Worm (Caenorhabditis elegans) whole organism, L4 larva: ENCODE results near the gene dif-1.
A peak's percentile ranks its signal among the peaks of the same experiment; 100 is the strongest.

Source experiments
- D1046.2 ChIP-seq: fragments of 200-800 bp; sonication (Bioruptor generic); IDR thresholded peaks from 2 replicates; pipeline ENCODE4 v1.3.6; 2022; ENCODE audit warnings: missing genetic modification characterization, missing compliant biosample characterization
- F26F4.8 ChIP-seq: fragments of 200-800 bp; sonication (Bioruptor generic); conservative IDR thresholded peaks from 2 replicates; pipeline ENCODE4 v1.3.6; 2022; ENCODE audit warnings: missing genetic modification characterization, missing compliant biosample characterization
- F37D6.2 ChIP-seq: sonication (generic microtip); optimal IDR thresholded peaks from 2 replicates; lab custom pipeline; 2016; ENCODE audit warnings: mild to moderate bottlenecking, missing genetic modification characterization, missing compliant biosample characterization
- F44E2.7 ChIP-seq: fragments of 200-800 bp; sonication (Bioruptor generic); IDR thresholded peaks from 2 replicates; pipeline ENCODE4 v2.1.2; 2022; ENCODE audit warnings: missing genetic modification characterization, missing compliant biosample characterization
- F49E8.2 ChIP-seq: sonication (generic microtip); optimal IDR thresholded peaks from 2 replicates; lab custom pipeline; 2016; ENCODE audit warnings: missing compliant biosample characterization, mild to moderate bottlenecking, missing genetic modification characterization, borderline replicate concordance
- T26A8.4 ChIP-seq: fragments of 200-800 bp; sonication (Bioruptor generic); IDR thresholded peaks from 2 replicates; pipeline ENCODE4 v1.3.6; 2022; ENCODE audit warnings: missing genetic modification characterization, missing compliant biosample characterization
- Y105C5A.15 ChIP-seq: fragments of 200-800 bp; sonication (Bioruptor generic); IDR thresholded peaks from 2 replicates; pipeline ENCODE4 v1.3.6; 2022; ENCODE audit warnings: missing genetic modification characterization, missing compliant biosample characterization
- Y5F2A.4 ChIP-seq: fragments of 200-800 bp; sonication (Bioruptor generic); optimal IDR thresholded peaks from 2 replicates; lab custom pipeline; 2018; ENCODE audit warnings: mild to moderate bottlenecking, missing genetic modification characterization, missing compliant biosample characterization
- ZK337.2 ChIP-seq: fragments of 200-800 bp; sonication (Bioruptor generic); IDR thresholded peaks from 2 replicates; pipeline ENCODE4 v1.3.6; 2022; ENCODE audit warnings: missing genetic modification reagents, missing genetic modification characterization, missing compliant biosample characterization
- aha-1 ChIP-seq: fragments of 150-350 bp; peaks from one replicate; lab custom pipeline; 2014; ENCODE audit warnings: missing biosample characterization, missing genetic modification characterization
- ama-1 ChIP-seq: fragments of 150-350 bp; optimal IDR thresholded peaks from 2 replicates; lab custom pipeline; 2014; ENCODE audit warnings: inconsistent platforms, mixed read lengths
- arid-1 ChIP-seq: fragments of 200-800 bp; sonication (Bioruptor generic); conservative IDR thresholded peaks from 2 replicates; pipeline ENCODE4 v1.3.6; 2022; ENCODE audit warnings: missing genetic modification reagents, missing genetic modification characterization, missing compliant biosample characterization
- attf-4 ChIP-seq: sonication (generic microtip); optimal IDR thresholded peaks from 3 replicates; lab custom pipeline; 2017; ENCODE audit warnings: missing biosample characterization, missing genetic modification characterization
- ceh-20 ChIP-seq: fragments of 200-800 bp; sonication (Bioruptor generic); IDR thresholded peaks from 2 replicates; pipeline ENCODE4 v1.3.6; 2022; ENCODE audit warnings: missing genetic modification reagents, missing genetic modification characterization, missing compliant biosample characterization
- ceh-82 ChIP-seq: sonication (generic microtip); optimal IDR thresholded peaks from 2 replicates; lab custom pipeline; 2017; ENCODE audit warnings: missing biosample characterization, missing genetic modification characterization
- ces-1 ChIP-seq: fragments of 150-350 bp; sonication (generic microtip); optimal IDR thresholded peaks from 4 replicates; lab custom pipeline; 2014; ENCODE audit warnings: missing biosample characterization, missing genetic modification reagents, missing genetic modification characterization
- cey-2 ChIP-seq: sonication (generic microtip); optimal IDR thresholded peaks from 3 replicates; lab custom pipeline; 2017; ENCODE audit warnings: missing genetic modification characterization, mild to moderate bottlenecking, missing compliant biosample characterization, antibody characterized with exemption, borderline replicate concordance; ENCODE audit not compliant: insufficient read depth
- daf-8 ChIP-seq: fragments of 200-800 bp; sonication (Bioruptor generic); IDR thresholded peaks from 2 replicates; pipeline ENCODE4 v1.3.6; 2022; ENCODE audit warnings: missing genetic modification characterization, missing compliant biosample characterization
- egl-43 ChIP-seq: fragments of 200-800 bp; sonication (Bioruptor generic); IDR thresholded peaks from 2 replicates; pipeline ENCODE4 v1.3.6; 2022; ENCODE audit warnings: missing genetic modification reagents, missing genetic modification characterization, missing compliant biosample characterization
- hif-1 ChIP-seq, 2 experiments: sonication (generic microtip); optimal IDR thresholded peaks; 2 replicates each; lab custom pipeline; 2016 to 2017; ENCODE audit warnings: missing compliant biosample characterization in 2 of 2, missing genetic modification characterization in 2 of 2, missing genetic modification reagents in 2 of 2, missing genotype in 2 of 2, mild to moderate bottlenecking in 1 of 2
- lin-15B ChIP-seq: fragments of 150-350 bp; sonication (generic microtip); optimal IDR thresholded peaks from 3 replicates; lab custom pipeline; 2014; ENCODE audit warnings: missing biosample characterization, missing genetic modification characterization
- lin-29 ChIP-seq: fragments of 200-800 bp; sonication (Bioruptor generic); IDR thresholded peaks from 2 replicates; pipeline ENCODE4 v1.3.6; 2022; ENCODE audit warnings: missing genetic modification reagents, missing genetic modification characterization, missing compliant biosample characterization
- lin-38 ChIP-seq: fragments of 200-800 bp; sonication (Bioruptor generic); IDR thresholded peaks from 2 replicates; pipeline ENCODE4 v1.3.6; 2022; ENCODE audit warnings: missing genetic modification reagents, missing genetic modification characterization, missing compliant biosample characterization
- lsy-2 ChIP-seq, 2 experiments: fragments of 150-350 bp in 1 of 2; sonication (generic microtip) in 1 of 2; optimal IDR thresholded peaks; 2 replicates each; lab custom pipeline; 2014 to 2017; ENCODE audit warnings: missing biosample characterization in 2 of 2, missing genetic modification characterization in 2 of 2
- madf-5 ChIP-seq, 2 experiments: fragments of 200-800 bp; sonication (Bioruptor generic); IDR thresholded peaks; 2 replicates each; pipeline ENCODE4 v1.3.6; 2022; ENCODE audit warnings: missing compliant biosample characterization in 2 of 2, missing genetic modification characterization in 2 of 2
- madf-9 ChIP-seq: fragments of 200-800 bp; sonication (Bioruptor generic); conservative IDR thresholded peaks from 2 replicates; pipeline ENCODE4 v1.3.6; 2022; ENCODE audit warnings: missing genetic modification reagents, missing genetic modification characterization, missing compliant biosample characterization
- mdl-1 ChIP-seq, 2 experiments: fragments of 150-350 bp in 1 of 2; sonication (generic microtip) in 1 of 2; optimal IDR thresholded peaks; 2 replicates each; lab custom pipeline; 2014 to 2017; ENCODE audit warnings: missing biosample characterization in 2 of 2, missing genetic modification characterization in 2 of 2
- mdt-29 ChIP-seq: fragments of 200-800 bp; sonication (Bioruptor generic); IDR thresholded peaks from 2 replicates; pipeline ENCODE4 v1.3.6; 2022; ENCODE audit warnings: missing genetic modification reagents, missing genetic modification characterization, missing compliant biosample characterization
- mes-2 ChIP-seq: sonication (generic microtip); optimal IDR thresholded peaks from 2 replicates; lab custom pipeline; 2016; ENCODE audit warnings: missing genotype, mild to moderate bottlenecking, missing genetic modification characterization, missing compliant biosample characterization; ENCODE audit not compliant: poor library complexity, severe bottlenecking
- mxl-2 ChIP-seq: fragments of 200-800 bp; sonication (Bioruptor generic); conservative IDR thresholded peaks from 2 replicates; pipeline ENCODE4 v1.3.6; 2022; ENCODE audit warnings: missing genetic modification reagents, missing genetic modification characterization, missing compliant biosample characterization
- nhr-10 ChIP-seq: fragments of 150-350 bp; optimal IDR thresholded peaks from 2 replicates; lab custom pipeline; 2014; ENCODE audit warnings: missing biosample characterization, missing genetic modification characterization
- nhr-102 ChIP-seq: sonication (generic microtip); optimal IDR thresholded peaks from 2 replicates; lab custom pipeline; 2016; ENCODE audit warnings: mild to moderate bottlenecking, missing genetic modification characterization, moderate library complexity, missing compliant biosample characterization
- nhr-11 ChIP-seq: fragments of 150-350 bp; optimal IDR thresholded peaks from 2 replicates; lab custom pipeline; 2014; ENCODE audit warnings: missing biosample characterization, missing genetic modification characterization
- nhr-111 ChIP-seq: fragments of 200-800 bp; sonication (Bioruptor generic); optimal IDR thresholded peaks from 2 replicates; lab custom pipeline; 2018; ENCODE audit warnings: mild to moderate bottlenecking, missing genetic modification characterization, missing compliant biosample characterization
- nhr-48 ChIP-seq: sonication (generic microtip); optimal IDR thresholded peaks from 2 replicates; lab custom pipeline; 2016; ENCODE audit warnings: mild to moderate bottlenecking, missing genetic modification characterization, missing compliant biosample characterization
- nhr-6 ChIP-seq: fragments of 150-350 bp; optimal IDR thresholded peaks from 2 replicates; lab custom pipeline; 2014; ENCODE audit warnings: missing biosample characterization, missing genetic modification characterization
- nhr-76 ChIP-seq: fragments of 150-350 bp; optimal IDR thresholded peaks from 2 replicates; lab custom pipeline; 2014; ENCODE audit warnings: missing biosample characterization, missing genetic modification characterization
- nhr-77 ChIP-seq: fragments of 150-350 bp; optimal IDR thresholded peaks from 2 replicates; lab custom pipeline; 2014; ENCODE audit warnings: missing biosample characterization, missing genetic modification characterization
- php-3 ChIP-seq: fragments of 200-800 bp; sonication (Bioruptor generic); IDR thresholded peaks from 2 replicates; pipeline ENCODE4 v1.3.6; 2022; ENCODE audit warnings: missing genetic modification reagents, missing genetic modification characterization, missing compliant biosample characterization
- pqm-1 ChIP-seq: sonication (generic microtip); optimal IDR thresholded peaks from 2 replicates; lab custom pipeline; 2017; ENCODE audit warnings: missing biosample characterization, missing genetic modification characterization
- rbr-2 ChIP-seq: sonication (generic microtip); optimal IDR thresholded peaks from 2 replicates; lab custom pipeline; 2016; ENCODE audit warnings: missing genotype, missing genetic modification characterization, missing compliant biosample characterization
- skn-1 ChIP-seq: fragments of 150-350 bp; optimal IDR thresholded peaks from 2 replicates; lab custom pipeline; 2014; ENCODE audit warnings: missing biosample characterization, missing genetic modification characterization
- snpc-1.2 ChIP-seq: fragments of 200-800 bp; sonication (Bioruptor generic); IDR thresholded peaks from 2 replicates; pipeline ENCODE4 v1.3.6; 2022; ENCODE audit warnings: missing genetic modification reagents, missing genetic modification characterization, missing compliant biosample characterization
- tra-1 ChIP-seq: fragments of 200-800 bp; sonication (Bioruptor generic); IDR thresholded peaks from 2 replicates; pipeline ENCODE4 v1.3.6; 2022; ENCODE audit warnings: missing genetic modification reagents, missing genetic modification characterization, missing compliant biosample characterization
- unc-130 ChIP-seq: sonication (generic microtip); optimal IDR thresholded peaks from 2 replicates; lab custom pipeline; 2016; ENCODE audit warnings: missing genetic modification reagents, missing genetic modification characterization, missing compliant biosample characterization
- unc-39 ChIP-seq: sonication (generic microtip); optimal IDR thresholded peaks from 2 replicates; lab custom pipeline; 2017; ENCODE audit warnings: missing biosample characterization, missing genetic modification characterization
- unc-62 ChIP-seq, 3 experiments: fragments of 150-350 bp in 1 of 3; sonication (generic microtip); optimal IDR thresholded peaks in 2 of 3; peaks in 1 of 3; 1 replicate in 1 of 3; 2 replicates in 2 of 3; lab custom pipeline; 2014 to 2017; ENCODE audit warnings: missing biosample characterization in 3 of 3, missing genetic modification characterization in 3 of 3, missing genetic modification reagents in 3 of 3, missing genotype in 1 of 3
- vab-7 ChIP-seq: fragments of 200-800 bp; sonication (Bioruptor generic); IDR thresholded peaks from 2 replicates; pipeline ENCODE4 v1.3.6; 2022; ENCODE audit warnings: missing genetic modification reagents, missing genetic modification characterization, missing compliant biosample characterization
- zfp-3 ChIP-seq: fragments of 200-800 bp; sonication (Bioruptor generic); conservative IDR thresholded peaks from 2 replicates; pipeline ENCODE4 v1.3.6; 2022; ENCODE audit warnings: missing genetic modification reagents, missing genetic modification characterization, missing compliant biosample characterization
- zip-11 ChIP-seq: fragments of 200-800 bp; sonication (Bioruptor generic); IDR thresholded peaks from 2 replicates; pipeline ENCODE4 v1.3.6; 2022; ENCODE audit warnings: missing genetic modification characterization, missing compliant biosample characterization
- ztf-7 ChIP-seq: fragments of 150-350 bp; optimal IDR thresholded peaks from 2 replicates; lab custom pipeline; 2014; ENCODE audit warnings: missing biosample characterization, missing genetic modification characterization

dif-1 gene

ce11 chrIV:7573944-7574343 is 21.1 kb upstream of the dif-1 start (continued):
- peak; percentile 74; the same call in 1 of the 2 replicates for TF ChIP-seq ZK337.2 (GFP tag; lab: Robert Waterston, UW)
- TF ChIP-seq lin-15B = no peak
- TF ChIP-seq ceh-20 (GFP tag; lab: Robert Waterston, UW) = no peak; the same call in none of the 2 replicates
- TF ChIP-seq daf-8 (GFP tag; lab: Robert Waterston, UW) = no peak
- TF ChIP-seq F26F4.8 (GFP tag; lab: Robert Waterston, UW) = peak; percentile 97
- peak; percentile 87 for TF ChIP-seq F49E8.2 (tag; lab: Kevin White, UChicago)
- peak; percentile 95 for TF ChIP-seq snpc-1.2 (GFP tag; lab: Robert Waterston, UW)
- peak; percentile 93 for TF ChIP-seq mes-2 (tag; lab: Kevin White, UChicago)
- peak; percentile 90 for TF ChIP-seq lin-38 (GFP tag; lab: Robert Waterston, UW)
- no peak; the same call in 1 of the 2 replicates for TF ChIP-seq arid-1 (GFP tag; lab: Robert Waterston, UW)
- no peak for TF ChIP-seq nhr-11 (tag; lab: Kevin White, UChicago)
- peak; percentile 90 to 95 for TF ChIP-seq madf-5 (GFP tag; IDR thresholded peaks at IDR 0.05; lab: Robert Waterston, UW)
- TF ChIP-seq ztf-7 (tag; lab: Kevin White, UChicago) = peak; percentile 71
- TF ChIP-seq unc-62 (GFP tag; optimal IDR thresholded peaks at IDR 0.05 in 1 of 2; lab: Kevin White, UChicago) = peak in 1 of 2 experiments; percentile 79
- no peak for TF ChIP-seq unc-62 (tag; optimal IDR thresholded peaks at IDR 0.05; lab: Kevin White, UChicago)
- peak; percentile 59 to 71 for TF ChIP-seq hif-1 (tag; optimal IDR thresholded peaks at IDR 0.05; lab: Kevin White, UChicago)
- peak in 1 of 2 experiments; percentile 21 for TF ChIP-seq mdl-1 (tag; optimal IDR thresholded peaks at IDR 0.05; lab: Kevin White, UChicago)
- peak; percentile 98 for TF ChIP-seq aha-1
- peak; percentile 98 for TF ChIP-seq egl-43 (GFP tag; lab: Robert Waterston, UW)
- peak; percentile 7 for TF ChIP-seq pqm-1 (tag; lab: Kevin White, UChicago)
- peak; percentile 81 for TF ChIP-seq nhr-48 (tag; lab: Kevin White, UChicago)
- TF ChIP-seq mxl-2 = peak; percentile 80
- TF ChIP-seq ces-1 (GFP tag; lab: Kevin White, UChicago) = peak; percentile 66
- peak; percentile 89 for TF ChIP-seq php-3
- TF ChIP-seq unc-39 (tag; lab: Kevin White, UChicago) = no peak
- peak; percentile 60; the same call in 1 of the 2 replicates for TF ChIP-seq lin-29
- no peak for TF ChIP-seq cey-2 (tag; lab: Kevin White, UChicago)
- TF ChIP-seq nhr-111 = peak; percentile 96
- TF ChIP-seq F44E2.7 (GFP tag; lab: Robert Waterston, UW) = peak; percentile 97
- TF ChIP-seq lsy-2 (tag; optimal IDR thresholded peaks at IDR 0.05; lab: Kevin White, UChicago) = peak in 1 of 2 experiments; percentile 75
- peak; percentile 95 for TF ChIP-seq unc-130
- peak; percentile 70 for TF ChIP-seq F37D6.2 (tag; lab: Kevin White, UChicago)
- peak; percentile 88 for TF ChIP-seq T26A8.4 (GFP tag; lab: Robert Waterston, UW)
- no peak for TF ChIP-seq ceh-82 (tag; lab: Kevin White, UChicago)
- TF ChIP-seq nhr-10 (tag; lab: Kevin White, UChicago) = no peak
- peak; percentile 87 for TF ChIP-seq rbr-2 (tag; lab: Kevin White, UChicago)
- TF ChIP-seq nhr-77 (tag; lab: Kevin White, UChicago) = peak; percentile 4
- no peak for TF ChIP-seq skn-1
- TF ChIP-seq zfp-3 = peak; percentile 84
- peak; percentile 81 for TF ChIP-seq nhr-102 (tag; lab: Kevin White, UChicago)
- peak; percentile 90 for TF ChIP-seq tra-1 (GFP tag; lab: Robert Waterston, UW)
- peak; percentile 50 for TF ChIP-seq nhr-6 (tag; lab: Kevin White, UChicago)
- peak; percentile 84; the same call in 1 of the 2 replicates for TF ChIP-seq D1046.2 (GFP tag; lab: Robert Waterston, UW)
- TF ChIP-seq mdt-29 = peak; percentile 81; the same call in 1 of the 2 replicates
- TF ChIP-seq Y5F2A.4 (GFP tag; lab: Kevin White, UChicago) = peak; percentile 93
- peak; percentile 98 for TF ChIP-seq Y105C5A.15 (GFP tag; lab: Robert Waterston, UW)
- peak; percentile 68 for TF ChIP-seq attf-4 (tag; lab: Kevin White, UChicago)
- peak; percentile 95 for TF ChIP-seq vab-7 (GFP tag; lab: Robert Waterston, UW)
- TF ChIP-seq madf-9 = peak; percentile 88
- TF ChIP-seq zip-11 (GFP tag; lab: Robert Waterston, UW) = peak; percentile 68; the same call in 1 of the 2 replicates
- peak; percentile 68 for TF ChIP-seq ama-1 (lab: Kevin White, UChicago)
- no peak for TF ChIP-seq nhr-76 (tag; lab: Kevin White, UChicago)
